Fruit fly (Drosophila melanogaster) whole organism, wandering third instar larva: ENCODE data around the gene CG8668.

Experiments
- Abd-B ChIP-seq: fragments of >200 bp; optimal IDR thresholded peaks from 2 replicates; lab custom pipeline; 2017; ENCODE audit warnings: missing biosample characterization, missing genetic modification characterization
- CG32264 ChIP-seq: fragments of 200-800 bp; sonication (Bioruptor generic); optimal IDR thresholded peaks from 2 replicates; lab custom pipeline; 2016; ENCODE audit warnings: missing biosample characterization, missing genetic modification characterization
- CG9705 ChIP-seq: fragments of 200-800 bp; sonication (Bioruptor generic); optimal IDR thresholded peaks from 2 replicates; lab custom pipeline; 2018; ENCODE audit warnings: missing biosample characterization, mild to moderate bottlenecking, missing genetic modification characterization
- Dfd ChIP-seq: fragments of >200 bp; optimal IDR thresholded peaks from 2 replicates; lab custom pipeline; 2017; ENCODE audit warnings: missing biosample characterization, missing genetic modification characterization
- Dif ChIP-seq: fragments of 200-275, 200-300 bp; sonication (Bioruptor generic); optimal IDR thresholded peaks from 2 replicates; lab custom pipeline; 2018; ENCODE audit warnings: missing biosample characterization, missing genetic modification characterization; ENCODE audit not compliant: partially characterized antibody
- GATAd ChIP-seq: sonication (Bioruptor generic); optimal IDR thresholded peaks from 2 replicates; lab custom pipeline; 2016; ENCODE audit warnings: missing biosample characterization, missing genetic modification characterization
- HLH106 ChIP-seq: fragments of 200-800 bp; optimal IDR thresholded peaks from 3 replicates; lab custom pipeline; 2019; ENCODE audit warnings: missing biosample characterization, mild to moderate bottlenecking, missing genetic modification characterization, moderate library complexity
- Hnf4 ChIP-seq: fragments of 200-800 bp; sonication (Bioruptor generic); optimal IDR thresholded peaks from 2 replicates; lab custom pipeline; 2016; ENCODE audit warnings: missing biosample characterization, mild to moderate bottlenecking, missing genetic modification characterization
- Hr78 ChIP-seq: fragments of >200 bp; optimal IDR thresholded peaks from 2 replicates; lab custom pipeline; 2017; ENCODE audit warnings: missing biosample characterization, missing genetic modification characterization
- Hr83 ChIP-seq: fragments of 200-300 bp; sonication (Bioruptor generic); optimal IDR thresholded peaks from 2 replicates; lab custom pipeline; 2016; ENCODE audit warnings: missing biosample characterization, mild to moderate bottlenecking, missing genetic modification characterization, moderate library complexity; ENCODE audit not compliant: poor library complexity, severe bottlenecking
- Jra ChIP-seq: sonication (Bioruptor generic); optimal IDR thresholded peaks from 2 replicates; lab custom pipeline; 2016; ENCODE audit warnings: missing biosample characterization, missing genetic modification characterization
- Mio ChIP-seq: sonication (Bioruptor generic); optimal IDR thresholded peaks from 2 replicates; lab custom pipeline; 2016; ENCODE audit warnings: missing biosample characterization, missing genetic modification characterization
- N ChIP-seq: fragments of >200 bp; optimal IDR thresholded peaks from 2 replicates; lab custom pipeline; 2018; ENCODE audit warnings: missing biosample characterization, missing external identifiers, missing genetic modification characterization
- OdsH ChIP-seq: fragments of 200-800 bp; sonication (Bioruptor generic); optimal IDR thresholded peaks from 2 replicates; lab custom pipeline; 2016; ENCODE audit warnings: missing biosample characterization, mild to moderate bottlenecking, missing genetic modification characterization
- Rel ChIP-seq, 2 experiments: fragments of 200-800 bp; sonication (Bioruptor generic) in 1 of 2; optimal IDR thresholded peaks; 2 replicates in 1 of 2; 3 replicates in 1 of 2; lab custom pipeline; 2016 to 2019; ENCODE audit warnings: mild to moderate bottlenecking in 2 of 2, missing biosample characterization in 2 of 2, missing genetic modification characterization in 2 of 2, moderate library complexity in 1 of 2
- Sp1 ChIP-seq: fragments of 200-800 bp; sonication (Bioruptor generic); optimal IDR thresholded peaks from 3 replicates; lab custom pipeline; 2019; ENCODE audit warnings: missing biosample characterization, mild to moderate bottlenecking, missing genetic modification characterization, moderate library complexity
- Vsx2 ChIP-seq: fragments of 200-300, 225-300 bp; sonication (Bioruptor generic); optimal IDR thresholded peaks from 2 replicates; lab custom pipeline; 2018; ENCODE audit warnings: missing biosample characterization, missing genetic modification characterization; ENCODE audit not compliant: partially characterized antibody
- br ChIP-seq: fragments of 200-800 bp; sonication (Bioruptor generic); optimal IDR thresholded peaks from 2 replicates; lab custom pipeline; 2016; ENCODE audit warnings: missing biosample characterization, missing genetic modification characterization
- brk ChIP-seq: fragments of 200-800 bp; sonication (Bioruptor generic); optimal IDR thresholded peaks from 2 replicates; lab custom pipeline; 2016; ENCODE audit warnings: missing biosample characterization, mild to moderate bottlenecking, missing genetic modification characterization
- dl ChIP-seq, 2 experiments: fragments of 175-275, 200-275 bp in 1 of 2; fragments of 200-275 bp in 1 of 2; sonication (Bioruptor generic); optimal IDR thresholded peaks; lab custom pipeline; 2018; ENCODE audit warnings: mild to moderate bottlenecking in 2 of 2, missing biosample characterization in 2 of 2, missing genetic modification characterization in 2 of 2, moderate library complexity in 2 of 2; ENCODE audit not compliant: partially characterized antibody in 2 of 2, insufficient read depth in 1 of 2
- dmrt93B ChIP-seq: fragments of 200-800 bp; sonication (Bioruptor generic); optimal IDR thresholded peaks from 2 replicates; lab custom pipeline; 2018; ENCODE audit warnings: missing biosample characterization, mild to moderate bottlenecking, missing genetic modification characterization
- dsf ChIP-seq: sonication (Bioruptor generic); optimal IDR thresholded peaks from 2 replicates; lab custom pipeline; 2016; ENCODE audit warnings: missing biosample characterization, missing genetic modification characterization, borderline replicate concordance
- ey ChIP-seq: fragments of 200-800 bp; sonication (Bioruptor generic); optimal IDR thresholded peaks from 2 replicates; lab custom pipeline; 2016; ENCODE audit warnings: missing biosample characterization, missing genetic modification characterization
- foxo ChIP-seq, 2 experiments: fragments of 200-800 bp; sonication (Bioruptor generic); optimal IDR thresholded peaks; 2 replicates in 1 of 2; 3 replicates in 1 of 2; lab custom pipeline; 2016 to 2017; ENCODE audit warnings: missing biosample characterization in 2 of 2, missing genetic modification characterization in 2 of 2
- fru ChIP-seq: fragments of 200-800 bp; sonication (Bioruptor generic); optimal IDR thresholded peaks from 3 replicates; lab custom pipeline; 2016; ENCODE audit warnings: missing biosample characterization, mild to moderate bottlenecking, missing genetic modification characterization
- h ChIP-seq: fragments of 200-800 bp; sonication (Bioruptor generic); optimal IDR thresholded peaks from 3 replicates; lab custom pipeline; 2016; ENCODE audit warnings: missing biosample characterization, mild to moderate bottlenecking, missing genetic modification characterization
- jim ChIP-seq: fragments of 175-275, 200-325 bp; sonication (Bioruptor generic); optimal IDR thresholded peaks from 2 replicates; lab custom pipeline; 2016; ENCODE audit warnings: missing biosample characterization, mild to moderate bottlenecking, missing genetic modification characterization
- psq ChIP-seq: fragments of 200-800 bp; sonication (Bioruptor generic); optimal IDR thresholded peaks from 3 replicates; lab custom pipeline; 2017; ENCODE audit warnings: missing biosample characterization, mild to moderate bottlenecking, missing genetic modification characterization, moderate library complexity
- rgr ChIP-seq: fragments of 200-800 bp; sonication (Bioruptor generic); optimal IDR thresholded peaks from 3 replicates; lab custom pipeline; 2016; ENCODE audit warnings: missing biosample characterization, mild to moderate bottlenecking, missing genetic modification characterization
- sage ChIP-seq: fragments of 200-800 bp; sonication (Bioruptor generic); optimal IDR thresholded peaks from 2 replicates; lab custom pipeline; 2016; ENCODE audit warnings: missing biosample characterization, mild to moderate bottlenecking, missing genetic modification characterization
- sv ChIP-seq: fragments of 200-800 bp; sonication (Bioruptor generic); optimal IDR thresholded peaks from 3 replicates; lab custom pipeline; 2016; ENCODE audit warnings: missing biosample characterization, missing genetic modification characterization
- tai ChIP-seq: sonication (Bioruptor generic); optimal IDR thresholded peaks from 2 replicates; lab custom pipeline; 2016; ENCODE audit warnings: missing biosample characterization, missing genetic modification characterization
- woc ChIP-seq: sonication (Bioruptor generic); optimal IDR thresholded peaks from 2 replicates; lab custom pipeline; 2016; ENCODE audit warnings: missing biosample characterization, mild to moderate bottlenecking, missing genetic modification characterization

Gene CG8668

DNA sequence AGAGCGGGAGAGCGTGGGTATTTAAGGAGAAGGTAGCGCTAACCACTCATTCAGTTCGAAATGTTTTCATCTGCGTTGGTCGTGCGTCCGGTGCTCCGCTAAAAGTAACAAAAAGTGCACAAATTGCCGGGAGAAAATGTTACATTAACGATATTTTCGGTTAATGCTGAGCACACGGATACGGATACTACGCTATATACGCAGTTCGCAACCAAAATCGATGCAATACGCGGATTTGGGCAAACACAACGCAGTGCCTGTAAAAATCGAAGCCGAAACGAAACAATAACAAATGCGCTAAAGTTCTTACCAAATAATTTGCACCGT, 36.2 kb downstream of the CG8668 start, which contains the start of gene Piezo:
TSS of gene Piezo (plus strand) at position 49 of the 327 bp plus-strand sequence.
- TF ChIP-seq Vsx2 (no peak), dmrt93B (GFP tag; lab: Kevin White, UChicago) (no peak), N (no peak), ey (no peak), dl (GFP tag; optimal IDR thresholded peaks at IDR 0.05; lab: Kevin White, UChicago; ENCODE audit: insufficient read depth in 1 of 2, partially characterized antibody in 2 of 2) (peak in 1 of 2 experiments; percentile 10), OdsH (GFP tag; lab: Kevin White, UChicago) (no peak), brk (GFP tag; lab: Kevin White, UChicago) (no peak), jim (GFP tag; lab: Kevin White, UChicago) (no peak), Hr83 (GFP tag; lab: Kevin White, UChicago) (peak; percentile 23), GATAd (GFP tag; lab: Kevin White, UChicago) (no peak), tai (GFP tag; lab: Kevin White, UChicago) (no peak), HLH106 (tag; lab: Kevin White, UChicago) (no peak), h (GFP tag; lab: Kevin White, UChicago) (no peak), Sp1 (no peak), Dif (peak; percentile 9)

DNA sequence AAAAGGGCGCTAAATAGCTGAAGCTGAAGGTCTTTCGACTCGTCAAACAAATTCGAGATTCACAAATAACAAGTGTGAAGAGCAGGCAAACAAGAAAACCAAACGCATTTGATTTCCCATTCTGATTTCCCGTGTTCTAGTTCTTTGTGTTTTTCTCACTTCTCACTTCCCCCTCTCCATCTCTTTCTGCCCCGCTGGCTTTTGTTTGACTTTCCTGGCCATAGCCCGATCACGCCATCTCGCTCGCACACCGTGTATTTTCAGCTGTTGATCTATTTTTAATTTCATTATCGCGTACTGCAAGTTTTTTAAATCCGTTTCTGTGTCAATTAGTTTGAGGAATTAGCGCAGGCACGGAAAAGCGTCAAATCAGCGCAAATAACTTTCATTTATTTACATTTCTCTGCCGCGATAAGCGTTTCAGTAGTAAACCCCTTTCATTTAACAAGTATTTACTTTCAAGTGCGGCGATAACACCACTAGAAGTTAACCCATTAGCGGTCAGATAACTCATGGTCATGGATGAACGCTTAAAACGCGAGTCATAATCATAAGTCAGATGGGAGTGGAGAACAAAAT, 36.9 kb downstream of the CG8668 start:
- TF ChIP-seq rgr (GFP tag; lab: Kevin White, UChicago) (no peak), dl (GFP tag; optimal IDR thresholded peaks at IDR 0.05; lab: Kevin White, UChicago; ENCODE audit: insufficient read depth in 1 of 2, partially characterized antibody in 2 of 2) (peak in 1 of 2 experiments; percentile 3), Sp1 (no peak), fru (GFP tag; lab: Kevin White, UChicago) (peak; percentile 6), Abd-B (no peak)

DNA sequence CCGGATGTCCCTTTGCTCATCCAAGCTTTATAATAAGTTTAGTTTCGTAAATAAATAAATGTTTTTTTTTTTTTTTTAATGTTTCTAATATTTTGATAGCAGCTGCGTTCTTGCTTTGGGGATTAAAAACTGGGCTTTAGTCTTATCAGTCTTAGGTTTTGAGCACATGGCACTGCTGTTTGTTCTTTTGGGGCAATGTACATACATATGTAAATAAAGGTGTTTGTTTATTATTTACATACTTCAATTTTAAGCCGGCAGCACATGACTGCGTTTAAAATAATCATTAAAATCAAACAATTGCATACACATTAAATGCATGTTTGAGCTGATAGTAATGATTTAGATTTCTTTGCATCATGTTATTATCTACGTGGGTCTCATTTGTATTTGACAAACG, 37.4 kb downstream of the CG8668 start:
- TF ChIP-seq dl (GFP tag; optimal IDR thresholded peaks at IDR 0.05; lab: Kevin White, UChicago; ENCODE audit: insufficient read depth in 1 of 2, partially characterized antibody in 2 of 2), result no peak
- peak; percentile 19 for TF ChIP-seq br
- TF ChIP-seq sv (GFP tag; lab: Kevin White, UChicago), result peak; percentile 41
- TF ChIP-seq Hr83 (GFP tag; lab: Kevin White, UChicago), result peak; percentile 96
- TF ChIP-seq Sp1, result peak; percentile 52
- peak; percentile 63 for TF ChIP-seq brk (GFP tag; lab: Kevin White, UChicago)
- TF ChIP-seq tai (GFP tag; lab: Kevin White, UChicago), result peak; percentile 62
- TF ChIP-seq Dfd (GFP tag; lab: Kevin White, UChicago), result no peak
- TF ChIP-seq fru (GFP tag; lab: Kevin White, UChicago), result no peak
- TF ChIP-seq Mio (GFP tag; lab: Kevin White, UChicago), result no peak
- peak; percentile 73 for TF ChIP-seq rgr (GFP tag; lab: Kevin White, UChicago)
- TF ChIP-seq Hnf4 (GFP tag; lab: Kevin White, UChicago), result peak; percentile 67
- no peak for TF ChIP-seq N
- TF ChIP-seq foxo (GFP tag; optimal IDR thresholded peaks at IDR 0.05; lab: Kevin White, UChicago), result peak in 1 of 2 experiments; percentile 45
- no peak for TF ChIP-seq CG32264 (GFP tag; lab: Kevin White, UChicago)
- TF ChIP-seq psq, result peak; percentile 41
- TF ChIP-seq OdsH (GFP tag; lab: Kevin White, UChicago), result peak; percentile 47
- TF ChIP-seq Vsx2, result no peak
- TF ChIP-seq dmrt93B (GFP tag; lab: Kevin White, UChicago), result peak; percentile 38
- TF ChIP-seq Jra (GFP tag; lab: Kevin White, UChicago), result peak; percentile 61
- TF ChIP-seq sage (GFP tag; lab: Kevin White, UChicago), result peak; percentile 3
- peak; percentile 5 for TF ChIP-seq HLH106 (tag; lab: Kevin White, UChicago)
- TF ChIP-seq dsf (GFP tag; lab: Kevin White, UChicago), result peak; percentile 35
- TF ChIP-seq h (GFP tag; lab: Kevin White, UChicago), result peak; percentile 62

DNA sequence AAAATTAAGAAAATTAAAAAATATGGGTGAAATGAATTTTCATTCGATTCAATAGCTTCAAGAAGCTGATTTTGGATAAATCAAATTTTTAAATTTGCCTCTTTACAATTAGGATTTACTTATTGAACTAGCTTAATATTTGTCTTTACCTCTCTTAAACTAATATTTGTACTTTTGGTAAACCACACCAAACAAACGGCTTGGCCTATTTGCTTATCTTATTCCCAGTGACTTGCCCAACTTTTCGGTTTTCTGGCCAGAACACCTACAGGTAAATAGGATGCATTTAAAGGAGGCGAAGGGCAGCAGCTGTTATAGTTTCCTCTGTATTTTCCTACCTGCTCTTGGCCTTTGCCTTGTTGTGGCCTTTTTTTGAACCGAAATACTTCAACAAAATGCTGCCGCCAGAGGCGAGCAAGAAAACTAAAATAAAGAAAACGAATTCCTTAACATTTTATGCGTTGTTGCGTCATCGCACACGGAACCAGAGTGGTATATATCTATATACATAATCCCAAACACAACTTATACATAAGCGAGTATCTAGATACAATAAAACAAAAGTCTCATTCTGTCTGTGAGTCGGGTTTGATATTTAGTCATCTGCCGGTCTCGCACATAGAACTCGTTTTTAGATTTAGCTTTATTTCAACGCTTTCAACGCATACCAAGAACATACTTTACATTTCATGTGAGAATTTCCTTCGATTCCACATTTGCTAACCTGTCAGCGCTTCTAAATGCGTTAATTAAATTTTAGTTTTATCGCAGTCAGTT, 39.2 kb downstream of the CG8668 start:
- TF ChIP-seq ey (no peak), sv (GFP tag; lab: Kevin White, UChicago) (no peak), foxo (GFP tag; optimal IDR thresholded peaks at IDR 0.05; lab: Kevin White, UChicago) (no peak), woc (no peak), Hr78 (no peak), CG9705 (no peak), br (no peak), N (no peak), dmrt93B (GFP tag; lab: Kevin White, UChicago) (no peak), Abd-B (no peak), Hnf4 (GFP tag; lab: Kevin White, UChicago) (no peak), sage (GFP tag; lab: Kevin White, UChicago) (no peak), Mio (GFP tag; lab: Kevin White, UChicago) (no peak), tai (GFP tag; lab: Kevin White, UChicago) (no peak), OdsH (GFP tag; lab: Kevin White, UChicago) (no peak), Jra (GFP tag; lab: Kevin White, UChicago) (no peak), Rel (GFP tag; optimal IDR thresholded peaks at IDR 0.05; lab: Kevin White, UChicago) (no peak), Rel (tag; optimal IDR thresholded peaks at IDR 0.05; lab: Kevin White, UChicago) (no peak), psq (no peak), Sp1 (no peak)
